Worm (Caenorhabditis elegans): Measurements from ENCODE around the gene ipla-2.

ce11 chrX:9837989-9838541 is at the start of gene ipla-2:
- TF ChIP-seq nhr-71 (tag; optimal IDR thresholded peaks at IDR 0.05) (peak; percentile 82), elt-3 (tag; optimal IDR thresholded peaks at IDR 0.05) (no peak), C04F5.9 (tag; optimal IDR thresholded peaks at IDR 0.05) (no peak), fos-1 (tag; optimal IDR thresholded peaks at IDR 0.05) (no peak), nhr-47 (tag; optimal IDR thresholded peaks at IDR 0.05) (peak; percentile 65), unc-98 (GFP tag; IDR thresholded peaks at IDR 0.05) (no peak), nhr-77 (tag; optimal IDR thresholded peaks at IDR 0.05) (no peak), elt-2 (tag; optimal IDR thresholded peaks at IDR 0.05) (no peak), nhr-237 (tag; optimal IDR thresholded peaks at IDR 0.05) (no peak)
